Fruit fly (Drosophila melanogaster): ENCODE results near the gene aay.

Gene aay

DNA sequence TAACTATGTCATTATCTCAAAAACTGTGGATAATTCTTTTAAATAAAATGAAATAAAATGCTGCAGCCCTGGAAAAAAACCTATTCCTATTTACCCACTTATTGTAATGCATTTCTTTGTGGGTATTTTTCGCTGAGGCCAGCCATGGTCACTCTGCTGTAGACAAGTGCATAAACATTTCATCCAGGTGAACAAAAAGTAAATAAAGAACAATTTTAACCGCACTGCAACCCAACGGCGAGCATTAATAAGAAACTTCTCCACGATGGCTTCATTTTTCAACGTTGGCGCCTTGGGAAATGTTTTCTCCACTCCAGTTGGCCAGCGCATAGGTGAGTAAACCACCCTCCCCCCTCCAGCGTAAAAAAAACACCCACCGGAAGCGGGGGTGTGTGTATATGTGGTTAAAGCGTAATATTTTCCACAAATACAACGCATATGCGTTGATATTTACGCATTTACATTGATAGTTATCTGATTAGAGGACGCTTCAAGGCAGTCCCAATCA, 23.7 kb downstream of the aay start, which contains the start of gene CG3529 (continued):
- TF ChIP-seq dysf (GFP tag; IDR thresholded peaks at IDR 0.05): no peak
- no peak for TF ChIP-seq Dad (GFP tag; optimal IDR thresholded peaks at IDR 0.05)
- no peak for TF ChIP-seq ap (GFP tag; IDR thresholded peaks at IDR 0.05)
- no peak for TF ChIP-seq sim (GFP tag; IDR thresholded peaks at IDR 0.05)
- no peak for TF ChIP-seq Ravus (GFP tag; IDR thresholded peaks at IDR 0.05)
- peak; percentile 62 for TF ChIP-seq Fer1 (GFP tag; optimal IDR thresholded peaks at IDR 0.05)
- TF ChIP-seq bbx (GFP tag; IDR thresholded peaks at IDR 0.05; ENCODE audit: partially characterized antibody): 0 out of 2 replicates have a peak, but pooled peaks have one; percentile 11
- TF ChIP-seq CG8765 (GFP tag; IDR thresholded peaks at IDR 0.05): no peak
- no peak for TF ChIP-seq HLH4C (GFP tag; IDR thresholded peaks at IDR 0.05; ENCODE audit: partially characterized antibody)
- TF ChIP-seq CG15696 (tag; optimal IDR thresholded peaks at IDR 0.05): peak; percentile 20
- no peak for TF ChIP-seq en (GFP tag; optimal IDR thresholded peaks at IDR 0.05)
- peak; percentile 2 for TF ChIP-seq maf-S (GFP tag; optimal IDR thresholded peaks at IDR 0.05)
- TF ChIP-seq chinmo (GFP tag; IDR thresholded peaks at IDR 0.05; ENCODE audit: partially characterized antibody): peak; percentile 68; the same call in 2 of the 4 replicates
- TF ChIP-seq Pdp1 (GFP tag; optimal IDR thresholded peaks at IDR 0.05): peak in 1 of 2 experiments; percentile 16
- TF ChIP-seq salm (tag; optimal IDR thresholded peaks at IDR 0.05): no peak
- TF ChIP-seq CG8359 (GFP tag; optimal IDR thresholded peaks at IDR 0.05; ENCODE audit: borderline replicate concordance): no peak
- no peak for TF ChIP-seq ara (GFP tag; IDR thresholded peaks at IDR 0.05)
- no peak for TF ChIP-seq zf30C (GFP tag; optimal IDR thresholded peaks at IDR 0.05)
- no peak for TF ChIP-seq CG7271 (tag; optimal IDR thresholded peaks at IDR 0.05)
- TF ChIP-seq CG3726 (GFP tag; IDR thresholded peaks at IDR 0.05): no peak
- TF ChIP-seq CG42726 (GFP tag; IDR thresholded peaks at IDR 0.05; ENCODE audit: partially characterized antibody): no peak
- TF ChIP-seq emc (GFP tag; optimal IDR thresholded peaks at IDR 0.05): no peak
- no peak for TF ChIP-seq luna (GFP tag; optimal IDR thresholded peaks at IDR 0.05)
- TF ChIP-seq lov (optimal IDR thresholded peaks at IDR 0.05): no peak
- no peak for TF ChIP-seq lov (GFP tag; IDR thresholded peaks at IDR 0.05)
- TF ChIP-seq fd102C (GFP tag; optimal IDR thresholded peaks at IDR 0.05): no peak
- TF ChIP-seq rib (GFP tag; IDR thresholded peaks at IDR 0.05): no peak
- TF ChIP-seq CG13624 (GFP tag; optimal IDR thresholded peaks at IDR 0.05): peak; percentile 32
- peak; percentile 4 for TF ChIP-seq CG7987 (GFP tag; optimal IDR thresholded peaks at IDR 0.05)
- no peak for TF ChIP-seq CG12744 (GFP tag; optimal IDR thresholded peaks at IDR 0.05)
- no peak for TF ChIP-seq CG4360 (GFP tag; IDR thresholded peaks at IDR 0.05)
- no peak for TF ChIP-seq CG10431 (GFP tag; optimal IDR thresholded peaks at IDR 0.05)
- TF ChIP-seq CG9797 (GFP tag; optimal IDR thresholded peaks at IDR 0.05): peak; percentile 80
- no peak for TF ChIP-seq Fer3 (tag; optimal IDR thresholded peaks at IDR 0.05)
- no peak for TF ChIP-seq tll (GFP tag; optimal IDR thresholded peaks at IDR 0.05)
- TF ChIP-seq Lhr (GFP tag; optimal IDR thresholded peaks at IDR 0.05): peak; percentile 21
- peak; percentile 35 for TF ChIP-seq CG2120 (GFP tag; optimal IDR thresholded peaks at IDR 0.05)
- no peak for TF ChIP-seq CG15073 (GFP tag; optimal IDR thresholded peaks at IDR 0.05)
- no peak for TF ChIP-seq Atf-2 (GFP tag; optimal IDR thresholded peaks at IDR 0.05)
- TF ChIP-seq CG7357 (GFP tag; IDR thresholded peaks at IDR 0.05): no peak
- TF ChIP-seq CG12155 (GFP tag; optimal IDR thresholded peaks at IDR 0.05): no peak
- TF ChIP-seq CG12299 (tag; optimal IDR thresholded peaks at IDR 0.05): no peak
- peak; percentile 31 for TF ChIP-seq CG30020 (tag; optimal IDR thresholded peaks at IDR 0.05)
- TF ChIP-seq disco-r (GFP tag; optimal IDR thresholded peaks at IDR 0.05): peak; percentile 39
- no peak for TF ChIP-seq CG17328 (GFP tag; IDR thresholded peaks at IDR 0.05)
- no peak for TF ChIP-seq CG15479 (GFP tag; optimal IDR thresholded peaks at IDR 0.05)
- TF ChIP-seq CG16815 (GFP tag; optimal IDR thresholded peaks at IDR 0.05): no peak
- TF ChIP-seq jumu (GFP tag; optimal IDR thresholded peaks at IDR 0.05): no peak
- peak in 1 of 2 experiments; percentile 27 for TF ChIP-seq dpn (GFP tag; optimal IDR thresholded peaks at IDR 0.05)
- TF ChIP-seq Abd-B (GFP tag; optimal IDR thresholded peaks at IDR 0.05): no peak
- peak; percentile 37 for TF ChIP-seq CG17829 (tag; optimal IDR thresholded peaks at IDR 0.05)

All from whole organism, embryonic.